Fruit fly (Drosophila melanogaster): Measurements from ENCODE around the gene CG10097.

CG10097 gene

DNA sequence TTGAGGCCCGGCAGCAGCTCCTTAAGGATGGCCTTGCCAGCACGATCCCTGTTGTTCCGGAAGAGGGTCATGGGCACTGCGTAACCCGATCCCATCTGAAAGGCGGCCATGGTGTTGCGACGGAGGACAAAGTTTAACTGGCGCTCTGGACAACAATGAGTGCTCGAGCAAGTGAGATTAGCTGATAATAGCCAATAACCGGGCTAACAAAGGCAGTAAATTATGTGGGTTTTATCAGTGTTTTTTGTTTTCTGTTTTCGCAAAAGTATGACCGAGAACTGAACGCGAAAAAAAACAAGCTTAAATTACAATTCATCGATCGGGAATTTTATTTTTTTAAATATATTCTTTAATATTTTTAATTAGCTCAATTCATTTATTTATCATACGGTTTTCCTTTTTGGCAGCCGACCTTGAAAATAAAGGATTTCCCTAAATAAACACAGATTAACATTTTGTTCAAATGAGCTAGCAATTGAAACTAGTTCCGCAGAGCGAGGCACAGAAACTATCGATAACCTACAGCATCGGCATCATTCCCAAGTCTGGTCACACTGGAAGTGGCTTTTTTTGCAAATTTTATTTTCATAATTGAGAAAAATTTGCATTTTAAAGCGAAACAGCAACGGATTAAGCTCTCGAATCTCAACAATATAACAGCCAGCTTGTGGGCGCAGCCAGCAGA is 17.6 kb upstream of the CG10097 start, which contains the start of the genes Dip-C and pps (continued):
- no peak for TF ChIP-seq CG4282 (GFP tag; optimal IDR thresholded peaks at IDR 0.05)
- TF ChIP-seq CG14965 (GFP tag; optimal IDR thresholded peaks at IDR 0.05; ENCODE audit: borderline replicate concordance) = no peak
- no peak for TF ChIP-seq CG2202 (tag; optimal IDR thresholded peaks at IDR 0.05)
- TF ChIP-seq H15 (GFP tag; IDR thresholded peaks at IDR 0.05) = no peak
- no peak for TF ChIP-seq CG8388 (GFP tag; optimal IDR thresholded peaks at IDR 0.05)
- no peak for TF ChIP-seq br (optimal IDR thresholded peaks at IDR 0.05)
- TF ChIP-seq CG12299 (tag; optimal IDR thresholded peaks at IDR 0.05) = no peak
- TF ChIP-seq zen (tag; optimal IDR thresholded peaks at IDR 0.05) = peak; percentile 20
- TF ChIP-seq salm (tag; optimal IDR thresholded peaks at IDR 0.05) = no peak
- no peak for TF ChIP-seq tin (GFP tag; optimal IDR thresholded peaks at IDR 0.05)
- TF ChIP-seq luna (GFP tag; optimal IDR thresholded peaks at IDR 0.05) = no peak
- TF ChIP-seq pb (GFP tag; optimal IDR thresholded peaks at IDR 0.05) = no peak
- no peak for TF ChIP-seq jumu (GFP tag; optimal IDR thresholded peaks at IDR 0.05)
- TF ChIP-seq CG4360 (GFP tag; IDR thresholded peaks at IDR 0.05) = no peak
- TF ChIP-seq z (GFP tag; IDR thresholded peaks at IDR 0.05) = no peak
- TF ChIP-seq lmd (GFP tag; IDR thresholded peaks at IDR 0.05) = no peak
- TF ChIP-seq Dip2 (GFP tag; IDR thresholded peaks at IDR 0.05) = no peak
- peak; percentile 61 for TF ChIP-seq Sin3A (optimal IDR thresholded peaks at IDR 0.05)
- TF ChIP-seq Awh (GFP tag; IDR thresholded peaks at IDR 0.05) = no peak
- TF ChIP-seq MTF-1 (GFP tag; optimal IDR thresholded peaks at IDR 0.05; ENCODE audit: borderline replicate concordance) = no peak
- TF ChIP-seq Mad (GFP tag; optimal IDR thresholded peaks at IDR 0.05) = no peak
- TF ChIP-seq CG2712 (tag; optimal IDR thresholded peaks at IDR 0.05) = no peak
- TF ChIP-seq CG2116 (GFP tag; optimal IDR thresholded peaks at IDR 0.05) = peak; percentile 35
- TF ChIP-seq CG11695 (GFP tag; IDR thresholded peaks at IDR 0.05) = no peak
- no peak for TF ChIP-seq CG1024 (GFP tag; IDR thresholded peaks at IDR 0.05)
- no peak for TF ChIP-seq Antp (GFP tag; optimal IDR thresholded peaks at IDR 0.05)
- TF ChIP-seq Stat92E (GFP tag; optimal IDR thresholded peaks at IDR 0.05) = no peak
- TF ChIP-seq dmrt11E (tag; optimal IDR thresholded peaks at IDR 0.05) = no peak
- TF ChIP-seq dan (GFP tag; IDR thresholded peaks at IDR 0.05) = no peak
- TF ChIP-seq CG7556 (GFP tag; optimal IDR thresholded peaks at IDR 0.05) = no peak
- no peak for TF ChIP-seq unpg (GFP tag; optimal IDR thresholded peaks at IDR 0.05)
- TF ChIP-seq lola (GFP tag; optimal IDR thresholded peaks at IDR 0.05) = no peak
- TF ChIP-seq Mes4 (GFP tag; optimal IDR thresholded peaks at IDR 0.05) = no peak
- TF ChIP-seq NC2β (GFP tag; optimal IDR thresholded peaks at IDR 0.05) = no peak
- no peak for TF ChIP-seq crp (GFP tag; optimal IDR thresholded peaks at IDR 0.05)
- TF ChIP-seq cas (GFP tag; IDR thresholded peaks at IDR 0.05) = no peak
- TF ChIP-seq Trl (optimal IDR thresholded peaks at IDR 0.05) = no peak
- no peak for TF ChIP-seq Trl (GFP tag; optimal IDR thresholded peaks at IDR 0.05)
- no peak for TF ChIP-seq CG6765 (GFP tag; optimal IDR thresholded peaks at IDR 0.05)
- no peak for TF ChIP-seq Eip74EF (GFP tag; optimal IDR thresholded peaks at IDR 0.05)
- no peak for TF ChIP-seq CG15269 (tag; optimal IDR thresholded peaks at IDR 0.05)
- TF ChIP-seq Gug (GFP tag; IDR thresholded peaks at IDR 0.05) = no peak
- no peak for TF ChIP-seq fru (optimal IDR thresholded peaks at IDR 0.05)
- TF ChIP-seq Oli (tag; optimal IDR thresholded peaks at IDR 0.05) = no peak
- TF ChIP-seq CG4617 (GFP tag; optimal IDR thresholded peaks at IDR 0.05; ENCODE audit: borderline replicate concordance) = peak; percentile 85
- no peak for TF ChIP-seq CG32767 (GFP tag; IDR thresholded peaks at IDR 0.05)
- TF ChIP-seq oc (tag; optimal IDR thresholded peaks at IDR 0.05) = no peak
- TF ChIP-seq D19A (tag; optimal IDR thresholded peaks at IDR 0.05) = no peak
- TF ChIP-seq NK7.1 (GFP tag; optimal IDR thresholded peaks at IDR 0.05) = no peak
- TF ChIP-seq CG6689 (GFP tag; IDR thresholded peaks at IDR 0.05) = no peak
- TF ChIP-seq CG4730 (GFP tag; IDR thresholded peaks at IDR 0.05) = no peak
- no peak for TF ChIP-seq CG4820 (GFP tag; optimal IDR thresholded peaks at IDR 0.05)
